Worm (Caenorhabditis elegans): ENCODE data around the gene frpr-11.

The frpr-11 gene

ce11 chrV:8927715-8928114 is 20.7 kb downstream of the frpr-11 start:
- TF ChIP-seq unc-62 (GFP tag; optimal IDR thresholded peaks at IDR 0.05 in 1 of 2) (peak in 1 of 2 experiments; percentile 92), unc-62 (tag; optimal IDR thresholded peaks at IDR 0.05) (no peak), hlh-11 (tag; optimal IDR thresholded peaks at IDR 0.05) (no peak)

- TF ChIP-seq nhr-28 (tag; optimal IDR thresholded peaks at IDR 0.05) (no peak), unc-62 (GFP tag; optimal IDR thresholded peaks at IDR 0.05 in 1 of 2) (peak in 1 of 2 experiments; percentile 98), unc-62 (tag; optimal IDR thresholded peaks at IDR 0.05) (no peak), ctbp-1 (GFP tag; IDR thresholded peaks at IDR 0.05) (0 out of 2 replicates have a peak, but pooled peaks have one; percentile 19)
These were observed 22.0 kb downstream of the frpr-11 start, which contains the start of gene H14N18.4 for ce11 chrV:8928967-8929366. Gene H14N18.4 (minus strand): TSS chrV:8928978.

ce11 chrV:8932318-8932717 is 25.3 kb downstream of the frpr-11 start, which contains the start of gene H14N18.2:
Gene H14N18.2 (plus strand): TSS chrV:8932618.
- TF ChIP-seq Y105C5A.15 (GFP tag; IDR thresholded peaks at IDR 0.05) (no peak), dmd-6 (GFP tag; IDR thresholded peaks at IDR 0.05) (no peak), jun-1 (tag; optimal IDR thresholded peaks at IDR 0.05) (no peak), zip-11 (GFP tag; IDR thresholded peaks at IDR 0.05) (no peak), egl-43 (GFP tag; IDR thresholded peaks at IDR 0.05) (no peak), rbr-2 (tag; optimal IDR thresholded peaks at IDR 0.05) (no peak), lin-15B (tag; optimal IDR thresholded peaks at IDR 0.05) (no peak)

ce11 chrV:8934264-8934663 is 27.3 kb downstream of the frpr-11 start:
- TF ChIP-seq lin-29 (GFP tag; IDR thresholded peaks at IDR 0.05) (no peak), daf-16 (GFP tag; optimal IDR thresholded peaks at IDR 0.05) (no peak), daf-16 (tag; optimal IDR thresholded peaks at IDR 0.05) (peak; percentile 35), hlh-30 (tag; optimal IDR thresholded peaks at IDR 0.05; ENCODE audit: insufficient read depth) (peak; percentile 47)

- peak; percentile 56 for TF ChIP-seq mep-1 (tag; optimal IDR thresholded peaks at IDR 0.05)
- peak; percentile 55 for TF ChIP-seq aha-1 (tag)
- peak; percentile 73 for TF ChIP-seq nhr-28 (tag; optimal IDR thresholded peaks at IDR 0.05)
- peak; percentile 24; the same call in 1 of the 2 replicates for TF ChIP-seq dmd-6 (GFP tag; IDR thresholded peaks at IDR 0.05)
- peak; percentile 57 for TF ChIP-seq pqm-1 (tag; optimal IDR thresholded peaks at IDR 0.05)
- TF ChIP-seq lin-38 (GFP tag; IDR thresholded peaks at IDR 0.05): 0 out of 2 replicates have a peak, but pooled peaks have one; percentile 4
- TF ChIP-seq madf-5 (GFP tag; IDR thresholded peaks at IDR 0.05): no peak
- peak; percentile 56 for TF ChIP-seq ama-1 (optimal IDR thresholded peaks at IDR 0.05)
- peak in 1 of 2 experiments; percentile 75 for TF ChIP-seq unc-62 (GFP tag; optimal IDR thresholded peaks at IDR 0.05 in 1 of 2)
- no peak for TF ChIP-seq unc-62 (tag; optimal IDR thresholded peaks at IDR 0.05)
- TF ChIP-seq mes-2 (tag; optimal IDR thresholded peaks at IDR 0.05; ENCODE audit: poor library complexity, severe bottlenecking): peak; percentile 26
- peak; percentile 73 for TF ChIP-seq hlh-30 (tag; optimal IDR thresholded peaks at IDR 0.05; ENCODE audit: insufficient read depth)
- TF ChIP-seq hlh-11 (tag; optimal IDR thresholded peaks at IDR 0.05): peak; percentile 67
- TF ChIP-seq ztf-11 (tag; optimal IDR thresholded peaks at IDR 0.05): no peak
- TF ChIP-seq mxl-3 (GFP tag; optimal IDR thresholded peaks at IDR 0.05): peak; percentile 23
- TF ChIP-seq egl-43 (GFP tag; IDR thresholded peaks at IDR 0.05): no peak
These were observed 28.1 kb downstream of the frpr-11 start for ce11 chrV:8935104-8935503.

- TF ChIP-seq attf-4 (tag; optimal IDR thresholded peaks at IDR 0.05) (no peak), Y48G9A.11 (GFP tag; IDR thresholded peaks at IDR 0.05) (0 out of 2 replicates have a peak, but pooled peaks have one; percentile 37), tra-1 (GFP tag; IDR thresholded peaks at IDR 0.05) (peak; percentile 86), vab-7 (GFP tag; IDR thresholded peaks at IDR 0.05) (peak; percentile 49; the same call in 1 of the 2 replicates), ztf-11 (tag; optimal IDR thresholded peaks at IDR 0.05) (no peak), spr-3 (GFP tag; optimal IDR thresholded peaks at IDR 0.05) (peak; percentile 76), unc-62 (GFP tag; optimal IDR thresholded peaks at IDR 0.05 in 1 of 2) (peak in 1 of 2 experiments; percentile 98), unc-62 (tag; optimal IDR thresholded peaks at IDR 0.05) (no peak), tag-97 (GFP tag; IDR thresholded peaks at IDR 0.05) (no peak), dmd-8 (GFP tag; IDR thresholded peaks at IDR 0.05) (no peak), lin-38 (GFP tag; IDR thresholded peaks at IDR 0.05) (peak; percentile 54), T20F7.1 (GFP tag; optimal IDR thresholded peaks at IDR 0.05) (peak; percentile 45), ceh-20 (GFP tag; IDR thresholded peaks at IDR 0.05) (peak; percentile 76; the same call in 1 of the 2 replicates), zip-2 (tag; optimal IDR thresholded peaks at IDR 0.05) (peak; percentile 36), duxl-1 (tag; optimal IDR thresholded peaks at IDR 0.05; ENCODE audit: poor library complexity) (peak; percentile 30), nhr-6 (tag; optimal IDR thresholded peaks at IDR 0.05) (peak; percentile 4), dmd-6 (GFP tag; IDR thresholded peaks at IDR 0.05) (peak; percentile 94), rbr-2 (tag; optimal IDR thresholded peaks at IDR 0.05) (peak; percentile 35), hlh-30 (tag; optimal IDR thresholded peaks at IDR 0.05; ENCODE audit: insufficient read depth) (peak; percentile 72), ZK337.2 (GFP tag; IDR thresholded peaks at IDR 0.05) (no peak), set-16 (GFP tag; IDR thresholded peaks at IDR 0.05) (peak; percentile 77; the same call in 1 of the 2 replicates), snpc-4 (tag; optimal IDR thresholded peaks at IDR 0.05) (no peak), mep-1 (tag; optimal IDR thresholded peaks at IDR 0.05) (peak; percentile 84), egl-43 (GFP tag; IDR thresholded peaks at IDR 0.05) (no peak)
These were observed 29.2 kb downstream of the frpr-11 start, which contains the start of gene unc-23 for ce11 chrV:8936184-8936589. Gene unc-23 (plus strand): TSS chrV:8936359.

All from whole organism, L4 larva.